Worm (Caenorhabditis elegans) whole organism, L4 larva: ENCODE data around the gene C24D10.6.

Experiments
- hlh-11 ChIP-seq: fragments of 200-800 bp; sonication (Bioruptor generic); optimal IDR thresholded peaks from 2 replicates; lab custom pipeline; 2018; ENCODE audit warnings: mild to moderate bottlenecking, missing genetic modification characterization, missing compliant biosample characterization
- lin-38 ChIP-seq: fragments of 200-800 bp; sonication (Bioruptor generic); IDR thresholded peaks from 2 replicates; pipeline ENCODE4 v1.3.6; 2022; ENCODE audit warnings: missing genetic modification reagents, missing genetic modification characterization, missing compliant biosample characterization
- nhr-6 ChIP-seq: fragments of 150-350 bp; optimal IDR thresholded peaks from 2 replicates; lab custom pipeline; 2014; ENCODE audit warnings: missing biosample characterization, missing genetic modification characterization
- unc-39 ChIP-seq: sonication (generic microtip); optimal IDR thresholded peaks from 2 replicates; lab custom pipeline; 2017; ENCODE audit warnings: missing biosample characterization, missing genetic modification characterization
- zip-2 ChIP-seq: fragments of 150-350 bp; optimal IDR thresholded peaks from 2 replicates; lab custom pipeline; 2014; ENCODE audit warnings: missing biosample characterization, missing genetic modification characterization

DNA sequence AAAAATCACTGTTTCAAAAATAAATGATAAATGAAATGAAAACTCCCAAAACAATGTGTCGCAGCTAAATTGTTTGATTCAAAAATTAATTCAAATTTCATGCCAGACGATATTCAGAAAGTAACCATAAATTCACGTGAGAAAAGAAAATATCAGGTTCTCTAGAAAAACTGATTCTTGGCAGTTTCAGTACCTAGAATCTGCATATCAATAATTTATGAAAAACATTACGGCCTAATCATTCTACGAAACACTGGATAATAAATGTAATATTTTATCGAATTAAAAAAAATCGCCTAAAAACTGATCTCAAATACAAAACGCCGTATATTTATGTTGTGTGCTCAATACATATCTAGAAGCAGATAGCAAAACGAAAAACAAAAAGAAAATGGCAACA is 40.8 kb upstream of the C24D10.6 start:
- TF ChIP-seq hlh-11 (no peak), zip-2 (tag; lab: Kevin White, UChicago) (no peak), unc-39 (tag; lab: Kevin White, UChicago) (no peak), lin-38 (GFP tag; lab: Robert Waterston, UW) (no peak), nhr-6 (tag; lab: Kevin White, UChicago) (no peak)
